Fruit fly (Drosophila melanogaster) whole organism, adult: ENCODE data around the gene teq.

ENCODE experiments used
- CG11617 ChIP-seq: fragments of 200-800 bp; sonication (Bioruptor generic); optimal IDR thresholded peaks from 2 replicates; lab custom pipeline; 2017; ENCODE audit warnings: mild to moderate bottlenecking, missing biosample characterization, missing genetic modification reagents, missing genetic modification characterization
- CG12768 ChIP-seq: fragments of 200-800 bp; sonication (Bioruptor generic); optimal IDR thresholded peaks from 2 replicates; lab custom pipeline; 2017; ENCODE audit warnings: missing biosample characterization, missing genetic modification characterization, mild to moderate bottlenecking, moderate library complexity, missing genetic modification reagents
- CG14711 ChIP-seq: fragments of 200-800 bp; sonication (Bioruptor generic); optimal IDR thresholded peaks from 2 replicates; lab custom pipeline; 2018; ENCODE audit warnings: missing biosample characterization, mild to moderate bottlenecking, missing genetic modification characterization, moderate library complexity
- CG1620 ChIP-seq: fragments of 200-800 bp; sonication (Bioruptor generic); optimal IDR thresholded peaks from 2 replicates; lab custom pipeline; 2016; ENCODE audit warnings: missing biosample characterization, missing genetic modification characterization
- CG33017 ChIP-seq: fragments of 200-800 bp; sonication (Bioruptor generic); optimal IDR thresholded peaks from 2 replicates; lab custom pipeline; 2018; ENCODE audit warnings: missing biosample characterization, mild to moderate bottlenecking, missing genetic modification characterization, moderate library complexity
- CG5204 ChIP-seq: fragments of 200-800 bp; sonication (Bioruptor generic); optimal IDR thresholded peaks from 2 replicates; lab custom pipeline; 2016; ENCODE audit warnings: missing biosample characterization, missing genetic modification characterization
- CG7045 ChIP-seq: fragments of 200-800 bp; sonication (Bioruptor generic); optimal IDR thresholded peaks from 2 replicates; lab custom pipeline; 2017; ENCODE audit warnings: missing biosample characterization, mild to moderate bottlenecking, missing genetic modification characterization
- CG7101 ChIP-seq: fragments of 200-800 bp; sonication (Bioruptor generic); optimal IDR thresholded peaks from 2 replicates; lab custom pipeline; 2018; ENCODE audit warnings: missing biosample characterization, mild to moderate bottlenecking, missing genetic modification characterization, moderate library complexity
- Clk ChIP-seq: fragments of 200-800 bp; sonication (Bioruptor generic); optimal IDR thresholded peaks from 2 replicates; lab custom pipeline; 2017; ENCODE audit warnings: missing biosample characterization, missing genetic modification characterization
- Crg-1 ChIP-seq: fragments of 200-800 bp; sonication (Bioruptor generic); optimal IDR thresholded peaks from 2 replicates; lab custom pipeline; 2016; ENCODE audit warnings: missing biosample characterization, missing genetic modification characterization
- Hr96 ChIP-seq: fragments of 200-800 bp; sonication (Bioruptor generic); optimal IDR thresholded peaks from 2 replicates; lab custom pipeline; 2016; ENCODE audit warnings: missing biosample characterization, missing genetic modification characterization
- Mnt ChIP-seq: fragments of 200-800 bp; sonication (Bioruptor generic); optimal IDR thresholded peaks from 2 replicates; lab custom pipeline; 2016; ENCODE audit warnings: missing biosample characterization, mild to moderate bottlenecking, missing genetic modification characterization
- bab1 ChIP-seq: fragments of 200-800 bp; sonication (Bioruptor generic); optimal IDR thresholded peaks from 3 replicates; lab custom pipeline; 2019; ENCODE audit warnings: missing biosample characterization, mild to moderate bottlenecking, missing genetic modification characterization, moderate library complexity
- cic ChIP-seq: fragments of 200-800 bp; sonication (Bioruptor generic); optimal IDR thresholded peaks from 2 replicates; lab custom pipeline; 2017; ENCODE audit warnings: missing biosample characterization, mild to moderate bottlenecking, missing genetic modification characterization, moderate library complexity
- cnc ChIP-seq, 2 experiments: fragments of >200 bp; optimal IDR thresholded peaks; 2 replicates each; lab custom pipeline; 2017
- kay ChIP-seq: fragments of 200-800 bp; sonication (Bioruptor generic); peaks from one replicate; lab custom pipeline; 2016; ENCODE audit warnings: missing biosample characterization, missing genetic modification characterization, borderline replicate concordance
- ovo ChIP-seq: fragments of 200-800 bp; sonication (Bioruptor generic); optimal IDR thresholded peaks from 2 replicates; lab custom pipeline; 2016; ENCODE audit warnings: missing biosample characterization, missing genetic modification characterization
- pad ChIP-seq: fragments of 200-800 bp; sonication (Bioruptor generic); optimal IDR thresholded peaks from 3 replicates; lab custom pipeline; 2017; ENCODE audit warnings: missing biosample characterization, missing genetic modification characterization, mild to moderate bottlenecking, moderate library complexity, missing genetic modification reagents
- tj ChIP-seq: fragments of 200-800 bp; sonication (Bioruptor generic); optimal IDR thresholded peaks from 3 replicates; lab custom pipeline; 2017; ENCODE audit warnings: missing biosample characterization, mild to moderate bottlenecking, missing genetic modification characterization, moderate library complexity
- toe ChIP-seq: fragments of 200-800 bp; sonication (Bioruptor generic); optimal IDR thresholded peaks from 2 replicates; lab custom pipeline; 2016; ENCODE audit warnings: missing biosample characterization, missing genetic modification characterization

teq gene

DNA sequence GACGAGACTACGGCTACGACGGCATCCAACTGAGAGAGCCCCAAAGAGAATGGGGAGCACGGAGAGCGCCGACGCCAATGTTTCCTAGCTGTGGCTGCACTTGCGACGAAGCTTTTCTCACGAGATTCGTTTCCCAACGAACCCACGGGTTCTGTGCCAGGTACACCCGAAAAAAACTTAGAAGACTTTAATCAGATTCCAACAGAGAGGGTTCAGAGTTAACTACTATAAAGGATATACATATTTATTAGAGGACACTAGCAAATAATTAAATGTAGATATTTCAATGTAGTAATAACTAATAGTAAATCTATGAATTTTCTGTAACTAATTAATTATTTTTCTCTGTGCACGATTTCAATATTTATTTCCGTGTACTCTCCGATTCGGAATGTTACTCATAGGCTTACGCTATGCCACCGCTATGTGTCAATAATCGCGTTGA is 8.4 kb upstream of the teq start, which contains the start of gene Argk1:
Gene Argk1 (minus strand): TSS at position 31 of the 445 bp plus-strand sequence.
- TF ChIP-seq CG7045 (GFP tag; lab: Kevin White, UChicago): peak; percentile 59
- TF ChIP-seq CG7101: peak; percentile 60
- no peak for TF ChIP-seq CG1620 (GFP tag; lab: Kevin White, UChicago)
- no peak for TF ChIP-seq cnc (optimal IDR thresholded peaks at IDR 0.05; lab: Kevin White, UChicago)
- TF ChIP-seq CG11617 (GFP tag; lab: Kevin White, UChicago): peak; percentile 85
- peak; percentile 77 for TF ChIP-seq CG5204 (GFP tag; lab: Kevin White, UChicago)
- TF ChIP-seq pad (GFP tag; lab: Kevin White, UChicago): no peak
- peak; percentile 83 for TF ChIP-seq CG33017 (tag; lab: Kevin White, UChicago)
- TF ChIP-seq CG12768 (GFP tag; lab: Kevin White, UChicago): peak; percentile 44
- TF ChIP-seq toe (GFP tag; lab: Kevin White, UChicago): peak; percentile 33
- TF ChIP-seq CG14711 (tag; lab: Kevin White, UChicago): peak; percentile 19
- no peak for TF ChIP-seq ovo (GFP tag; lab: Kevin White, UChicago)
- TF ChIP-seq Clk (GFP tag; lab: Kevin White, UChicago): no peak
- peak; percentile 36 for TF ChIP-seq tj (GFP tag; lab: Kevin White, UChicago)
- no peak for TF ChIP-seq cic
- no peak for TF ChIP-seq Mnt (GFP tag; lab: Kevin White, UChicago)
- TF ChIP-seq kay (GFP tag; lab: Kevin White, UChicago): peak; percentile 94
- no peak for TF ChIP-seq Crg-1 (GFP tag; lab: Kevin White, UChicago)
- no peak for TF ChIP-seq bab1
- TF ChIP-seq Hr96: peak; percentile 47

DNA sequence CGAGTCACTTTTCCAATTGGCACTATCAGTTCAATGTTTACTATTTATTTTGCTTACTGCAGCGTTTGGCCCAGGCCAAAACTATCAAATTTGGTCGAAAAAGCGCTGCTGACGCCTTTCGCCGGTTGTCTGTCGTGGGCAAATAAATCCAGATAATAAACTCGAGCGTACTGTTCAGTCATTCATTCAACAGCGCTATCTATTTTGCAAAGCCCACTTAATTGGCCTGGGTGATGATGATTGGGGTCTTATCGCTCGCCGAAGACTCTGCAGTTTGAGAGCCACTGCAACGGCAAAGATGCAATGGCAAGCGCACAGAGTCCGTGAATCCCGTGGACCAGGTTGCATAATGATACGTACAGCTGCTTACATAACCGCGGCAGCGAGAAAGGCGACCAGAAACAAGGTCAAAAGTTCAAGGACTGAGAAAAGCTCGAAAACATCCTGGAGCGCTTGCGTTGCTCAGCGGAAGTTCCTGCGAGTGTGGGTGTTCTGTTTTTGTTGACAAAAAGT is 7.9 kb upstream of the teq start:
- TF ChIP-seq cic (peak; percentile 99), Hr96 (no peak), ovo (GFP tag; lab: Kevin White, UChicago) (no peak), Clk (GFP tag; lab: Kevin White, UChicago) (peak; percentile 24), CG7045 (GFP tag; lab: Kevin White, UChicago) (no peak), cnc (optimal IDR thresholded peaks at IDR 0.05; lab: Kevin White, UChicago) (no peak)

DNA sequence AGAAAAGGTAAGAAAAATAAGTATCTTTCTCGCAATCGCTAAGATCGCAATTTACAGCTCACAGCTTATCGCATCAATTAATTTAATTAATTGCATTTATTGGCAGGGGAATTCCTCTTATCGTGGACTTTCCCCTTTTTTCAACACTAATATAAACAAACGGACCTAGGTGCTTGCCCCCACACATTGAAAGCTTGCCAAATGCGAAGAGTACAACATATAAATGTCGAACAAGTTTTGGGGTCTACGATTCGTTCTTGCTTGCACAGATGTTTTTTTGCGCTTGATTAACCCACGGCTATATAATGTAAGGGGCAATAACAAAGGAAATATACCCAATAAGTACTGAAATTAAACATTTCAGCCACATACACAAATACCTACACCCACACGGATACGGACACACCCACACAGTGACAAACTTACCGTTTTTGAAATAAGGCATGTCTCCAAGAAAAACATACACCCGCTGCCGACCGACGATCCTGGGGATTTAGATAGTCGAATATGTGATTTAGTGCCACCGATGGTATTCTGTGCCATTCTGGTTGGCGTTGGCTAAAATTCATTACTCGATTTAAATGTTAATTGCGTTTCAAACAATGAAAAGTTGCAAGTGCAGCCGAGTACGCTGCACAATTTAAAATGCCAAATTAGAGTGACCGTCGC is 2.2 kb upstream of the teq start:
- TF ChIP-seq CG7045 (GFP tag; lab: Kevin White, UChicago) (peak; percentile 25), toe (GFP tag; lab: Kevin White, UChicago) (peak; percentile 18), Crg-1 (GFP tag; lab: Kevin White, UChicago) (no peak), pad (GFP tag; lab: Kevin White, UChicago) (peak; percentile 91), cic (peak; percentile 45), CG14711 (tag; lab: Kevin White, UChicago) (no peak), CG7101 (peak; percentile 11), CG11617 (GFP tag; lab: Kevin White, UChicago) (peak; percentile 61), CG33017 (tag; lab: Kevin White, UChicago) (peak; percentile 38), tj (GFP tag; lab: Kevin White, UChicago) (no peak), bab1 (no peak), Mnt (GFP tag; lab: Kevin White, UChicago) (peak; percentile 48), kay (GFP tag; lab: Kevin White, UChicago) (peak; percentile 92), Hr96 (peak; percentile 51), Clk (GFP tag; lab: Kevin White, UChicago) (no peak), cnc (optimal IDR thresholded peaks at IDR 0.05; lab: Kevin White, UChicago) (no peak), ovo (GFP tag; lab: Kevin White, UChicago) (peak; percentile 42), CG1620 (GFP tag; lab: Kevin White, UChicago) (no peak), CG12768 (GFP tag; lab: Kevin White, UChicago) (peak; percentile 48), CG5204 (GFP tag; lab: Kevin White, UChicago) (no peak)

DNA sequence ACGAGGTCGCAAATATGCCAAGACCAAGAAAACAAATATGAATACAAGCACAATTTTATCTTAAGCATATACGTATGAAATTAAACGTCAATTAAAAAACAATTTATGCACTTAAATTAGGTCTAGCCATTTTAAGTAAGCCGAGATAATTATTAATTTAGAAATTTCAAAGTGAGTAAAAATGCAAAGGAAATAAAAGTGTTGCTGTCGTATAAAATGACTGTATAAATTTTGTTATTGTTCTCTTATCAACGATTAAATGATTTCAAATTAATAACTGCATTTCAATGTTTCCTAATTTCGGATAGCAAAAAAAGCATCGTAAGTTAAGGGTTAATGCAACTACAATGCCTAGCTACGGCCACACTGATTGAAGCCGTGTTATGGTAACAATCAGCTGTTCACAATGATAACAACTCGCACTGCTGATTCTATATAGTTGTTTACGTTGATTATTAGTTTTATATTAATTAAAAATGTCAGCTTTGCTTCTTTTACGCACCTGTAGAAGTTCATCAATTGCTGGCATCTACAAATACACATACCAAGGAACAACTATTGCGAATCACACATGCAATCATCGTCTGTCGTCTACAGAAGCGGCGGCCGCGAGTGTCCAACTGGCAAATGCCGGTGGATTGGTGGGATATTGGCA is 1.6 kb upstream of the teq start, which contains the start of the genes CG4911 and CG4942:
Gene CG4911 (minus strand): TSS at position 1 of the 655 bp plus-strand sequence.
Gene CG4942 (plus strand): TSS at position 375 of the 655 bp plus-strand sequence.
- peak; percentile 45 for TF ChIP-seq Clk (GFP tag; lab: Kevin White, UChicago)
- no peak for TF ChIP-seq bab1
- TF ChIP-seq CG14711 (tag; lab: Kevin White, UChicago): peak; percentile 62
- peak; percentile 28 for TF ChIP-seq toe (GFP tag; lab: Kevin White, UChicago)
- peak; percentile 46 for TF ChIP-seq CG12768 (GFP tag; lab: Kevin White, UChicago)
- TF ChIP-seq CG7045 (GFP tag; lab: Kevin White, UChicago): peak; percentile 74
- TF ChIP-seq cnc (optimal IDR thresholded peaks at IDR 0.05; lab: Kevin White, UChicago): no peak
- TF ChIP-seq Mnt (GFP tag; lab: Kevin White, UChicago): peak; percentile 4
- peak; percentile 46 for TF ChIP-seq CG11617 (GFP tag; lab: Kevin White, UChicago)
- TF ChIP-seq pad (GFP tag; lab: Kevin White, UChicago): no peak
- peak; percentile 63 for TF ChIP-seq CG5204 (GFP tag; lab: Kevin White, UChicago)
- peak; percentile 66 for TF ChIP-seq Crg-1 (GFP tag; lab: Kevin White, UChicago)
- TF ChIP-seq ovo (GFP tag; lab: Kevin White, UChicago): peak; percentile 26
- TF ChIP-seq Hr96: peak; percentile 76
- peak; percentile 32 for TF ChIP-seq tj (GFP tag; lab: Kevin White, UChicago)
- no peak for TF ChIP-seq kay (GFP tag; lab: Kevin White, UChicago)
- TF ChIP-seq CG7101: peak; percentile 56
- peak; percentile 73 for TF ChIP-seq CG1620 (GFP tag; lab: Kevin White, UChicago)
- peak; percentile 57 for TF ChIP-seq cic
- TF ChIP-seq CG33017 (tag; lab: Kevin White, UChicago): no peak
